Fruit fly (Drosophila melanogaster) whole organism, pupa: Measurements from ENCODE around the gene mldr.

Experiments used
- CG10348 ChIP-seq: fragments of 200-800 bp; sonication (Bioruptor generic); IDR thresholded peaks from 2 replicates; pipeline ENCODE4 v1.3.6; 2022; ENCODE audit warnings: missing biosample characterization, missing genetic modification characterization
- CG12605 ChIP-seq: fragments of 200-800 bp; sonication (Bioruptor generic); IDR thresholded peaks from 2 replicates; pipeline ENCODE4 v1.3.6; 2022; ENCODE audit warnings: missing biosample characterization, missing genetic modification characterization
- CG13204 ChIP-seq: fragments of 200-800 bp; sonication (Bioruptor generic); optimal IDR thresholded peaks from 2 replicates; lab custom pipeline; 2018; ENCODE audit warnings: missing biosample characterization, mild to moderate bottlenecking, missing genetic modification characterization, moderate library complexity
- CG14655 ChIP-seq: fragments of 200-800 bp; sonication (Bioruptor generic); optimal IDR thresholded peaks from 3 replicates; lab custom pipeline; 2017; ENCODE audit warnings: mild to moderate bottlenecking, missing biosample characterization, missing genetic modification reagents, missing genetic modification characterization
- CG15710 ChIP-seq: fragments of 200-800 bp; sonication (Bioruptor generic); optimal IDR thresholded peaks from 2 replicates; lab custom pipeline; 2018; ENCODE audit warnings: missing biosample characterization, mild to moderate bottlenecking, missing genetic modification characterization, moderate library complexity
- CG17806 ChIP-seq: fragments of 200-800 bp; sonication (Bioruptor generic); optimal IDR thresholded peaks from 2 replicates; lab custom pipeline; 2018; ENCODE audit warnings: missing biosample characterization, mild to moderate bottlenecking, missing genetic modification characterization, moderate library complexity
- CG32121 ChIP-seq: fragments of 200-800 bp; sonication (Bioruptor generic); IDR thresholded peaks from 2 replicates; pipeline ENCODE4 v1.3.6; 2022; ENCODE audit warnings: missing biosample characterization, missing genetic modification characterization
- CG34367 ChIP-seq: fragments of 200-800 bp; sonication (Bioruptor generic); optimal IDR thresholded peaks from 2 replicates; lab custom pipeline; 2018; ENCODE audit warnings: missing biosample characterization, mild to moderate bottlenecking, missing genetic modification characterization
- CG4496 ChIP-seq: fragments of 200-800 bp; sonication (Bioruptor generic); IDR thresholded peaks from 3 replicates; pipeline ENCODE4 v1.3.6; 2022; ENCODE audit warnings: missing biosample characterization, missing genetic modification characterization
- CG8159 ChIP-seq: fragments of 200-800 bp; sonication (Bioruptor generic); optimal IDR thresholded peaks from 3 replicates; lab custom pipeline; 2018; ENCODE audit warnings: missing biosample characterization, mild to moderate bottlenecking, missing genetic modification characterization, moderate library complexity
- CG8301 ChIP-seq: fragments of 200-800 bp; sonication (Bioruptor generic); optimal IDR thresholded peaks from 2 replicates; lab custom pipeline; 2018; ENCODE audit warnings: missing biosample characterization, mild to moderate bottlenecking, missing genetic modification characterization
- CG9948 ChIP-seq: fragments of 200-800 bp; sonication (Bioruptor generic); optimal IDR thresholded peaks from 2 replicates; lab custom pipeline; 2018; ENCODE audit warnings: missing biosample characterization, mild to moderate bottlenecking, missing genetic modification characterization, moderate library complexity
- D1 ChIP-seq: fragments of 200-800 bp; sonication (Bioruptor generic); optimal IDR thresholded peaks from 2 replicates; lab custom pipeline; 2018; ENCODE audit warnings: missing biosample characterization, mild to moderate bottlenecking, missing genetic modification characterization, moderate library complexity
- EcR ChIP-seq: fragments of 200-800 bp; sonication (Bioruptor generic); optimal IDR thresholded peaks from 3 replicates; lab custom pipeline; 2019; ENCODE audit warnings: missing biosample characterization, missing genetic modification characterization, mild to moderate bottlenecking, moderate library complexity, missing genetic modification reagents
- Ets98B ChIP-seq: fragments of 200-800 bp; sonication (Bioruptor generic); IDR thresholded peaks from 2 replicates; pipeline ENCODE4 v1.3.6; 2022; ENCODE audit warnings: missing biosample characterization, missing genetic modification characterization
- Pif1A ChIP-seq: fragments of 200-800 bp; sonication (Bioruptor generic); optimal IDR thresholded peaks from 3 replicates; lab custom pipeline; 2016; ENCODE audit warnings: missing biosample characterization, missing genetic modification characterization
- Pif1B ChIP-seq: fragments of 200-800 bp; sonication (Bioruptor generic); optimal IDR thresholded peaks from 3 replicates; lab custom pipeline; 2016; ENCODE audit warnings: missing biosample characterization, missing genetic modification characterization
- Snoo ChIP-seq: fragments of 200-800 bp; sonication (Bioruptor generic); optimal IDR thresholded peaks from 3 replicates; lab custom pipeline; 2017; ENCODE audit warnings: missing biosample characterization, mild to moderate bottlenecking, missing genetic modification characterization, inconsistent platforms
- fd96Ca ChIP-seq: fragments of 200-800 bp; sonication (Bioruptor generic); IDR thresholded peaks from 3 replicates; pipeline ENCODE4 v1.3.6; 2022; ENCODE audit warnings: missing biosample characterization, missing genetic modification characterization
- gl ChIP-seq: fragments of 200-800 bp; sonication (Bioruptor generic); optimal IDR thresholded peaks from 2 replicates; lab custom pipeline; 2018; ENCODE audit warnings: missing biosample characterization, mild to moderate bottlenecking, missing genetic modification characterization
- rn ChIP-seq: fragments of 200-800 bp; sonication (Bioruptor generic); IDR thresholded peaks from 2 replicates; pipeline ENCODE4 v1.3.6; 2022; ENCODE audit warnings: missing biosample characterization, missing genetic modification characterization

mldr gene

DNA sequence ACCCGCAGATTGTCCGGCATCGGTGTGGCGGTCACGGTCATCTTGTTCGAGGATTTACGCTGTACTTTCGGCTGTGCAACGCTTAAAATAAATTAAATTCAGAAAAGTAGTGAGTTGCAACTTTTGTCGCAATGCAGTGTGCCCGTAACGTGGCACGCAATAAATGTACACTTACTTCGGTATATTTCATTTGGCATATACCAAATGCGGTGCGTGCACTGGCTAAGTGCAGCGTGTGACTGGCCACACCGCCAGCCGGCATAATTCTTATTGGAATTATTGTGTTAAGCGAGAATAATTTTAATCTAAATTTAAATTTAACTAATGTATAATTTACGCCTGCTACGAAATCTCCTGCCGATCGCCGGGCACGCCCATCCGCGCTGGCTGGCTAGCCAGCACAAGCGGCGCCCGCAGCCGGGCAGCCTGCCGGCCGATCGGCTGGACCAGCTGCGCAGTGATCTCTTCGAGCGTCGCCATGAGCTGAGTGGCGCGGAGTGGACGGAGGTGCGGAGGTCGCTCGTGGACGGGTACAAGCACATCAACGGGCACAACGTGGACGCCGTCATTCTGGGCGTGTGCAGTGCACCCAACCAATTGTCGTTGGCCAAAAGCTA is at the start of gene mldr, which contains the start of gene Rpt4:
TSS of gene mldr (plus strand) at position 221 of the 617 bp plus-strand sequence.
TSS of gene Rpt4 (minus strand) at position 163 of the 617 bp plus-strand sequence.
- TF ChIP-seq CG13204: no peak
- TF ChIP-seq Pif1B (GFP tag; lab: Kevin White, UChicago): no peak
- TF ChIP-seq Pif1A (GFP tag; lab: Kevin White, UChicago): no peak
- TF ChIP-seq CG8159: no peak
- TF ChIP-seq CG4496 (GFP tag; lab: Robert Waterston, UW): no peak
- no peak for TF ChIP-seq CG12605
- no peak for TF ChIP-seq CG8301 (tag; lab: Kevin White, UChicago)

DNA sequence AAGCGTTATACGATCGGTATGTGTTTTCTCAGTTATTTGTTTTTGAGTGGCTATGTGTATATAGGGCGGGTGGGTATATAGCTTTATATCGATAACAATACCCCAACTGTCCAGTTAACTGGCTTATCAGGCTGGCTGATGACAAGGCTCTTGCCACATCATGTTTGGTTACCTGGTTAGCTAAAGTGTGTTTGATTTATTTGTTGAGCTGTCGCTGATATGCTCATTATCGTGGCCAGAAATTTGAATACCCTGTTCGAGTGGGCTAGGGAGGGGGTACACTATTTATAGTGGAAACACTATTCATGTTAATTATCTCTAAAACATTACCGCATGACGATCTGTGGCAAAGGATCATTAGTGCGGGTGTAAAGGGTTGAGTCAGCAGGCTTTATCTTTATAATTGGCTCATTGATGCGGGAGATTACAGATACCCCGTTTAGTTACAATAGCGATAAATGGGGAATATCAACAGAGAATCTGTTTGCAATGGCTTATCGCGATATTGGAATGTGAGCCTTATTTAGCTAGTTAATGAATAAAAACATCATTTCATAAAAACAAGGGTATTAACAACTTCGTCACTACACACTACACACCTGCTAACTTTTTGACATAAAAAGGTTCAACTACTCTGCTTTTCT is 38.1 kb upstream of the mldr start:
- no peak for TF ChIP-seq CG17806 (tag; lab: Kevin White, UChicago)
- no peak for TF ChIP-seq CG4496 (GFP tag; lab: Robert Waterston, UW)
- TF ChIP-seq CG15710 (tag; lab: Kevin White, UChicago): no peak
- no peak for TF ChIP-seq fd96Ca
- no peak for TF ChIP-seq rn (GFP tag; lab: Robert Waterston, UW)
- TF ChIP-seq CG9948: no peak
- no peak for TF ChIP-seq CG8159
- TF ChIP-seq Pif1A (GFP tag; lab: Kevin White, UChicago): no peak
- no peak for TF ChIP-seq Ets98B (GFP tag; lab: Robert Waterston, UW)
- no peak for TF ChIP-seq CG14655 (GFP tag; lab: Kevin White, UChicago)

DNA sequence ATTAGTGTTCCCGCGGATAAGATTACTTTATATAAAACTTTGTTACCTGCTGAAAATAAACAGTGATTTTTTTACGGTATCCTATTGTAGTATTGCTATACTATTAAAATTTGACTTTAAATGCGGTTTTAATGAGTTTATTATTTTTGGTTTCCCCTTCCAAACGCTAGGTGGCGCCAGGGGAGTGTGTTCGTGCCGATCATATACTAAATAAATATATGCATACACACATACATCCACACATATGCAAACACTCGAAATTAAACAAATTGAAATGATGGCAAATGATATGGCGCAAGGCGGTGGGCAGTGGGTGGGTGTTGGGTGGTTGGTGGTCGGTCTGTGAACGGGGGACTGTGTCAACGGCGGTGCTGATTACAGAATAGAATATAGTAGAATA is 37.4 kb upstream of the mldr start:
- TF ChIP-seq fd96Ca (no peak), rn (GFP tag; lab: Robert Waterston, UW) (no peak), gl (tag; lab: Kevin White, UChicago) (no peak), CG12605 (no peak), Pif1A (GFP tag; lab: Kevin White, UChicago) (no peak), CG34367 (tag; lab: Kevin White, UChicago) (no peak), D1 (tag; lab: Kevin White, UChicago) (no peak), CG10348 (GFP tag; lab: Robert Waterston, UW) (no peak), CG8159 (no peak), CG32121 (GFP tag; lab: Robert Waterston, UW) (no peak)

DNA sequence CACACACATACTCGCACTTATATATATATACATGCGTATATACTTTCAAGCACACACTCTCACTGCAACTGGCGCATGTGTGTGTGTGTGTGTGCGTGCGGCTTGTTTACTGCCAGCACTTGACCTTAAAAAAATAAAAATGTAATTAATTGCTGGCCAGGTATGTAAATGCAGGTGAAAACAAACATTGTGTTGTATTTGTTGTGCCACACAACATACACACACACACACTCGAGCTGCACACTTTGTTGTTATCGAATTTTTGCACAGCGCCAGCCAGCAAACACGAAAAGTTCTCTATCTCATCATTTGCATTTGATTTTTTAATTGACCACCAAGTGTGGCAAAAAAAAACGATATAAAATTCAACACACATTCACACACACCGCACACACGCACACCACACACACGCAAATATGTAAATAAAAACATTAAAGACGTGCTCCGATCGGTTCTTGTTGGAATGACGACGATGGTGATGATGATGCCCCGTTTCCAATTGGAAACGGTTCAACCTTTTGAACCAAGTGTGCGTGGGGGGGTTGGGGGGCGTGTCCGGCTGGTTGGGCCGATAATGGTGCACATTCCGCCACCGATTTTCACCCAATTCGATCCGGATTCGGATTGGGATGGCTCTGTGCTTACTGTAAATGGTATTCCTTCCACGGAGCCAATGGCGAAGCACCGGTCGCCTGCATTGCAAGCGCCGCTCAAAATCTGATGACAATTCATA is 36.3 kb upstream of the mldr start:
- TF ChIP-seq CG15710 (tag; lab: Kevin White, UChicago) (no peak), D1 (tag; lab: Kevin White, UChicago) (no peak), fd96Ca (0 out of 3 replicates have a peak, but pooled peaks have one; percentile 29), CG4496 (GFP tag; lab: Robert Waterston, UW) (0 out of 3 replicates have a peak, but pooled peaks have one; percentile 34), Snoo (tag; lab: Kevin White, UChicago) (no peak), rn (GFP tag; lab: Robert Waterston, UW) (no peak)
- TF ChIP-seq, all 21 proteins: peak for 2

dm6 chrX:6255414-6255915 is 35.6 kb upstream of the mldr start, which contains the start of the genes Rbcn-3A and Spx:
Gene Rbcn-3A, minus strand, starts transcription at chrX:6255487.
Gene Spx, plus strand, starts transcription at chrX:6255822.
- TF ChIP-seq Pif1B (GFP tag; lab: Kevin White, UChicago) (peak; percentile 6), CG15710 (tag; lab: Kevin White, UChicago) (peak; percentile 11), CG8159 (no peak)

DNA sequence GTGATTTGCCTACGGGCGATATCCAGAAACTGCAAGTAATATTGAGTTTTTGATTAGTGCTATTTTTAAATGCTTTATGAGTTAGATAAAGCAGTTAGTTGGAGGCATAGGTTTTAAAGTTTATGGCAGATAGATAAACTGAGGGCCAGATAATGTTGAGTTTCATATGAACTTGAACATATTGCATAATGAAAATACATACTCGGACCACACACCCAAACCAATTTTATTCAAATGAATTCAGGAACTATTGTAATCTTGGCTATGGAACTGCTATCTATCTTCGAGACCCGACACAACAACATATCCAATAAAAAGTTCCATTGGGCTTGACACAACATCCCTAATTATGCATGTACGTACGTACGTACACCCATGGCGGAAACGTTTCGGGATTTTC is 31.4 kb upstream of the mldr start:
- no peak for TF ChIP-seq CG9948
- TF ChIP-seq Pif1A (GFP tag; lab: Kevin White, UChicago): no peak
- TF ChIP-seq CG15710 (tag; lab: Kevin White, UChicago): no peak
- TF ChIP-seq EcR: no peak
- no peak for TF ChIP-seq CG34367 (tag; lab: Kevin White, UChicago)
- TF ChIP-seq CG14655 (GFP tag; lab: Kevin White, UChicago): no peak
- TF ChIP-seq CG8301 (tag; lab: Kevin White, UChicago): no peak
- no peak for TF ChIP-seq CG8159
- TF ChIP-seq CG12605: no peak
- TF ChIP-seq CG10348 (GFP tag; lab: Robert Waterston, UW): no peak
- TF ChIP-seq Snoo (tag; lab: Kevin White, UChicago): no peak
- TF ChIP-seq Pif1B (GFP tag; lab: Kevin White, UChicago): no peak
- TF ChIP-seq CG17806 (tag; lab: Kevin White, UChicago): no peak
